Fruit fly (Drosophila melanogaster) whole organism, wandering third instar larva: ENCODE measurements around the gene ppk27.
A peak's percentile ranks its signal among the peaks of the same experiment; 100 is the strongest.

Source experiments
- Abd-B ChIP-seq: fragments of >200 bp; optimal IDR thresholded peaks from 2 replicates; lab custom pipeline; 2017; ENCODE audit warnings: missing biosample characterization, missing genetic modification characterization
- CG32264 ChIP-seq: fragments of 200-800 bp; sonication (Bioruptor generic); optimal IDR thresholded peaks from 2 replicates; lab custom pipeline; 2016; ENCODE audit warnings: missing biosample characterization, missing genetic modification characterization
- CG9705 ChIP-seq: fragments of 200-800 bp; sonication (Bioruptor generic); optimal IDR thresholded peaks from 2 replicates; lab custom pipeline; 2018; ENCODE audit warnings: missing biosample characterization, mild to moderate bottlenecking, missing genetic modification characterization
- CrebA ChIP-seq: fragments of 200-800 bp; sonication (Bioruptor generic); optimal IDR thresholded peaks from 2 replicates; lab custom pipeline; 2016; ENCODE audit warnings: missing biosample characterization, mild to moderate bottlenecking, missing genetic modification characterization, borderline replicate concordance
- Dfd ChIP-seq: fragments of >200 bp; optimal IDR thresholded peaks from 2 replicates; lab custom pipeline; 2017; ENCODE audit warnings: missing biosample characterization, missing genetic modification characterization
- Dif ChIP-seq: fragments of 200-275, 200-300 bp; sonication (Bioruptor generic); optimal IDR thresholded peaks from 2 replicates; lab custom pipeline; 2018; ENCODE audit warnings: missing biosample characterization, missing genetic modification characterization; ENCODE audit not compliant: partially characterized antibody
- GATAd ChIP-seq: sonication (Bioruptor generic); optimal IDR thresholded peaks from 2 replicates; lab custom pipeline; 2016; ENCODE audit warnings: missing biosample characterization, missing genetic modification characterization
- HLH106 ChIP-seq: fragments of 200-800 bp; optimal IDR thresholded peaks from 3 replicates; lab custom pipeline; 2019; ENCODE audit warnings: missing biosample characterization, mild to moderate bottlenecking, missing genetic modification characterization, moderate library complexity
- Hnf4 ChIP-seq: fragments of 200-800 bp; sonication (Bioruptor generic); optimal IDR thresholded peaks from 2 replicates; lab custom pipeline; 2016; ENCODE audit warnings: missing biosample characterization, mild to moderate bottlenecking, missing genetic modification characterization
- Hr78 ChIP-seq: fragments of >200 bp; optimal IDR thresholded peaks from 2 replicates; lab custom pipeline; 2017; ENCODE audit warnings: missing biosample characterization, missing genetic modification characterization
- Hr83 ChIP-seq: fragments of 200-300 bp; sonication (Bioruptor generic); optimal IDR thresholded peaks from 2 replicates; lab custom pipeline; 2016; ENCODE audit warnings: missing biosample characterization, mild to moderate bottlenecking, missing genetic modification characterization, moderate library complexity; ENCODE audit not compliant: poor library complexity, severe bottlenecking
- Jra ChIP-seq: sonication (Bioruptor generic); optimal IDR thresholded peaks from 2 replicates; lab custom pipeline; 2016; ENCODE audit warnings: missing biosample characterization, missing genetic modification characterization
- Mio ChIP-seq: sonication (Bioruptor generic); optimal IDR thresholded peaks from 2 replicates; lab custom pipeline; 2016; ENCODE audit warnings: missing biosample characterization, missing genetic modification characterization
- Myc ChIP-seq: fragments of >200 bp; optimal IDR thresholded peaks from 2 replicates; lab custom pipeline; 2017
- N ChIP-seq: fragments of >200 bp; optimal IDR thresholded peaks from 2 replicates; lab custom pipeline; 2018; ENCODE audit warnings: missing biosample characterization, missing external identifiers, missing genetic modification characterization
- OdsH ChIP-seq: fragments of 200-800 bp; sonication (Bioruptor generic); optimal IDR thresholded peaks from 2 replicates; lab custom pipeline; 2016; ENCODE audit warnings: missing biosample characterization, mild to moderate bottlenecking, missing genetic modification characterization
- Rel ChIP-seq, 2 experiments: fragments of 200-800 bp; sonication (Bioruptor generic) in 1 of 2; optimal IDR thresholded peaks; 2 replicates in 1 of 2; 3 replicates in 1 of 2; lab custom pipeline; 2016 to 2019; ENCODE audit warnings: mild to moderate bottlenecking in 2 of 2, missing biosample characterization in 2 of 2, missing genetic modification characterization in 2 of 2, moderate library complexity in 1 of 2
- Sp1 ChIP-seq: fragments of 200-800 bp; sonication (Bioruptor generic); optimal IDR thresholded peaks from 3 replicates; lab custom pipeline; 2019; ENCODE audit warnings: missing biosample characterization, mild to moderate bottlenecking, missing genetic modification characterization, moderate library complexity
- Vsx2 ChIP-seq: fragments of 200-300, 225-300 bp; sonication (Bioruptor generic); optimal IDR thresholded peaks from 2 replicates; lab custom pipeline; 2018; ENCODE audit warnings: missing biosample characterization, missing genetic modification characterization; ENCODE audit not compliant: partially characterized antibody
- br ChIP-seq: fragments of 200-800 bp; sonication (Bioruptor generic); optimal IDR thresholded peaks from 2 replicates; lab custom pipeline; 2016; ENCODE audit warnings: missing biosample characterization, missing genetic modification characterization
- brk ChIP-seq: fragments of 200-800 bp; sonication (Bioruptor generic); optimal IDR thresholded peaks from 2 replicates; lab custom pipeline; 2016; ENCODE audit warnings: missing biosample characterization, mild to moderate bottlenecking, missing genetic modification characterization
- dl ChIP-seq, 2 experiments: fragments of 175-275, 200-275 bp in 1 of 2; fragments of 200-275 bp in 1 of 2; sonication (Bioruptor generic); optimal IDR thresholded peaks; lab custom pipeline; 2018; ENCODE audit warnings: mild to moderate bottlenecking in 2 of 2, missing biosample characterization in 2 of 2, missing genetic modification characterization in 2 of 2, moderate library complexity in 2 of 2; ENCODE audit not compliant: partially characterized antibody in 2 of 2, insufficient read depth in 1 of 2
- dmrt93B ChIP-seq: fragments of 200-800 bp; sonication (Bioruptor generic); optimal IDR thresholded peaks from 2 replicates; lab custom pipeline; 2018; ENCODE audit warnings: missing biosample characterization, mild to moderate bottlenecking, missing genetic modification characterization
- dsf ChIP-seq: sonication (Bioruptor generic); optimal IDR thresholded peaks from 2 replicates; lab custom pipeline; 2016; ENCODE audit warnings: missing biosample characterization, missing genetic modification characterization, borderline replicate concordance
- ey ChIP-seq: fragments of 200-800 bp; sonication (Bioruptor generic); optimal IDR thresholded peaks from 2 replicates; lab custom pipeline; 2016; ENCODE audit warnings: missing biosample characterization, missing genetic modification characterization
- foxo ChIP-seq, 2 experiments: fragments of 200-800 bp; sonication (Bioruptor generic); optimal IDR thresholded peaks; 2 replicates in 1 of 2; 3 replicates in 1 of 2; lab custom pipeline; 2016 to 2017; ENCODE audit warnings: missing biosample characterization in 2 of 2, missing genetic modification characterization in 2 of 2
- fru ChIP-seq: fragments of 200-800 bp; sonication (Bioruptor generic); optimal IDR thresholded peaks from 3 replicates; lab custom pipeline; 2016; ENCODE audit warnings: missing biosample characterization, mild to moderate bottlenecking, missing genetic modification characterization
- h ChIP-seq: fragments of 200-800 bp; sonication (Bioruptor generic); optimal IDR thresholded peaks from 3 replicates; lab custom pipeline; 2016; ENCODE audit warnings: missing biosample characterization, mild to moderate bottlenecking, missing genetic modification characterization
- jim ChIP-seq: fragments of 175-275, 200-325 bp; sonication (Bioruptor generic); optimal IDR thresholded peaks from 2 replicates; lab custom pipeline; 2016; ENCODE audit warnings: missing biosample characterization, mild to moderate bottlenecking, missing genetic modification characterization
- lola ChIP-seq: fragments of >200 bp; optimal IDR thresholded peaks from 2 replicates; lab custom pipeline; 2017; ENCODE audit warnings: missing biosample characterization, missing genetic modification characterization
- pan ChIP-seq: fragments of >200 bp; optimal IDR thresholded peaks from 2 replicates; lab custom pipeline; 2017
- psq ChIP-seq: fragments of 200-800 bp; sonication (Bioruptor generic); optimal IDR thresholded peaks from 3 replicates; lab custom pipeline; 2017; ENCODE audit warnings: missing biosample characterization, mild to moderate bottlenecking, missing genetic modification characterization, moderate library complexity
- rgr ChIP-seq: fragments of 200-800 bp; sonication (Bioruptor generic); optimal IDR thresholded peaks from 3 replicates; lab custom pipeline; 2016; ENCODE audit warnings: missing biosample characterization, mild to moderate bottlenecking, missing genetic modification characterization
- sage ChIP-seq: fragments of 200-800 bp; sonication (Bioruptor generic); optimal IDR thresholded peaks from 2 replicates; lab custom pipeline; 2016; ENCODE audit warnings: missing biosample characterization, mild to moderate bottlenecking, missing genetic modification characterization
- sv ChIP-seq: fragments of 200-800 bp; sonication (Bioruptor generic); optimal IDR thresholded peaks from 3 replicates; lab custom pipeline; 2016; ENCODE audit warnings: missing biosample characterization, missing genetic modification characterization
- tai ChIP-seq: sonication (Bioruptor generic); optimal IDR thresholded peaks from 2 replicates; lab custom pipeline; 2016; ENCODE audit warnings: missing biosample characterization, missing genetic modification characterization
- usp ChIP-seq: fragments of >200 bp; optimal IDR thresholded peaks from 2 replicates; lab custom pipeline; 2017; ENCODE audit warnings: missing biosample characterization, missing genetic modification characterization
- woc ChIP-seq: sonication (Bioruptor generic); optimal IDR thresholded peaks from 2 replicates; lab custom pipeline; 2016; ENCODE audit warnings: missing biosample characterization, mild to moderate bottlenecking, missing genetic modification characterization

ppk27 gene

dm6 chr3L:3785688-3786087 is 30.7 kb upstream of the ppk27 start:
- TF ChIP-seq dl (GFP tag; optimal IDR thresholded peaks at IDR 0.05; lab: Kevin White, UChicago; ENCODE audit: insufficient read depth in 1 of 2, partially characterized antibody in 2 of 2) = no peak
- TF ChIP-seq br (GFP tag; lab: Kevin White, UChicago) = peak; percentile 15
- TF ChIP-seq N = no peak
- no peak for TF ChIP-seq CrebA (GFP tag; lab: Kevin White, UChicago)
- TF ChIP-seq lola (GFP tag; lab: Kevin White, UChicago) = no peak
- peak; percentile 13 for TF ChIP-seq HLH106 (tag; lab: Kevin White, UChicago)
- TF ChIP-seq CG32264 = peak; percentile 38
- peak; percentile 34 for TF ChIP-seq ey
- TF ChIP-seq dsf (GFP tag; lab: Kevin White, UChicago) = no peak
- no peak for TF ChIP-seq psq
- no peak for TF ChIP-seq tai (GFP tag; lab: Kevin White, UChicago)
- peak; percentile 12 for TF ChIP-seq rgr
- TF ChIP-seq Rel (GFP tag; optimal IDR thresholded peaks at IDR 0.05; lab: Kevin White, UChicago) = no peak
- TF ChIP-seq Rel (tag; optimal IDR thresholded peaks at IDR 0.05; lab: Kevin White, UChicago) = peak; percentile 60
- peak; percentile 15 for TF ChIP-seq OdsH (GFP tag; lab: Kevin White, UChicago)
- TF ChIP-seq fru (GFP tag; lab: Kevin White, UChicago) = peak; percentile 23
- TF ChIP-seq foxo (GFP tag; optimal IDR thresholded peaks at IDR 0.05; lab: Kevin White, UChicago) = peak in 1 of 2 experiments; percentile 30
- TF ChIP-seq, all 38 proteins: peak for 9

dm6 chr3L:3785002-3785661 is 30.1 kb upstream of the ppk27 start:
- peak; percentile 98 for TF ChIP-seq OdsH (GFP tag; lab: Kevin White, UChicago)
- peak; percentile 99 for TF ChIP-seq fru (GFP tag; lab: Kevin White, UChicago)
- no peak for TF ChIP-seq Myc (lab: Kevin White, UChicago)
- peak; percentile 92 for TF ChIP-seq Mio (GFP tag; lab: Kevin White, UChicago)
- peak; percentile 90 for TF ChIP-seq Jra
- no peak for TF ChIP-seq Dif (GFP tag; lab: Kevin White, UChicago)
- TF ChIP-seq h (GFP tag; lab: Kevin White, UChicago) = peak; percentile 99
- peak; percentile 90 to 99 for TF ChIP-seq foxo (GFP tag; optimal IDR thresholded peaks at IDR 0.05; lab: Kevin White, UChicago)
- TF ChIP-seq brk (GFP tag; lab: Kevin White, UChicago) = peak; percentile 89
- peak; percentile 74 for TF ChIP-seq Hr83 (GFP tag; lab: Kevin White, UChicago)
- peak; percentile 99 for TF ChIP-seq rgr
- peak; percentile 99 for TF ChIP-seq ey
- no peak for TF ChIP-seq N
- TF ChIP-seq CG32264 = peak; percentile 99
- TF ChIP-seq Rel (GFP tag; optimal IDR thresholded peaks at IDR 0.05; lab: Kevin White, UChicago) = peak; percentile 96
- TF ChIP-seq Rel (tag; optimal IDR thresholded peaks at IDR 0.05; lab: Kevin White, UChicago) = no peak
- peak; percentile 87 for TF ChIP-seq dsf (GFP tag; lab: Kevin White, UChicago)
- TF ChIP-seq jim (GFP tag; lab: Kevin White, UChicago) = no peak
- peak; percentile 92 for TF ChIP-seq CrebA (GFP tag; lab: Kevin White, UChicago)
- peak; percentile 98 for TF ChIP-seq Hnf4
- TF ChIP-seq br (GFP tag; lab: Kevin White, UChicago) = peak; percentile 98
- TF ChIP-seq sv (GFP tag; lab: Kevin White, UChicago) = peak; percentile 87
- no peak for TF ChIP-seq usp (GFP tag; lab: Kevin White, UChicago)
- TF ChIP-seq pan (lab: Kevin White, UChicago) = no peak
- TF ChIP-seq dl (GFP tag; optimal IDR thresholded peaks at IDR 0.05; lab: Kevin White, UChicago; ENCODE audit: insufficient read depth in 1 of 2, partially characterized antibody in 2 of 2) = no peak
- no peak for TF ChIP-seq Hr78
- peak; percentile 88 for TF ChIP-seq dmrt93B
- peak; percentile 94 for TF ChIP-seq Sp1 (GFP tag; lab: Kevin White, UChicago)
- peak; percentile 81 for TF ChIP-seq GATAd (GFP tag; lab: Kevin White, UChicago)
- TF ChIP-seq lola (GFP tag; lab: Kevin White, UChicago) = no peak
- peak; percentile 98 for TF ChIP-seq woc (GFP tag; lab: Kevin White, UChicago)
- peak; percentile 94 for TF ChIP-seq sage (GFP tag; lab: Kevin White, UChicago)
- peak; percentile 36 for TF ChIP-seq Dfd
- peak; percentile 46 for TF ChIP-seq CG9705
- TF ChIP-seq Vsx2 = no peak
- TF ChIP-seq tai (GFP tag; lab: Kevin White, UChicago) = peak; percentile 92
- no peak for TF ChIP-seq Abd-B
- TF ChIP-seq HLH106 (tag; lab: Kevin White, UChicago) = peak; percentile 91
- TF ChIP-seq psq = peak; percentile 98
